Worm (Caenorhabditis elegans): ENCODE data around the gene C04B4.6.

ce11 chrX:12227130-12227529 lies 48.3 kb downstream of the C04B4.6 start:
- TF ChIP-seq dao-5 (tag; optimal IDR thresholded peaks at IDR 0.05) (no peak), him-1 (tag; optimal IDR thresholded peaks at IDR 0.05) (no peak)
